Fruit fly (Drosophila melanogaster) whole organism, embryonic: ENCODE data around the gene Rai1.
A peak's percentile ranks its signal among the peaks of the same experiment; 100 is the strongest.

Experiments
- CG11696 ChIP-seq: fragments of 200-800 bp; sonication (Bioruptor generic); IDR thresholded peaks from 2 replicates; pipeline ENCODE4 v1.3.6; 2022; ENCODE audit warnings: missing biosample characterization, missing genetic modification characterization
- CG1233 ChIP-seq: fragments of 200-800 bp; sonication (Bioruptor generic); optimal IDR thresholded peaks from 4 replicates; lab custom pipeline; 2018; ENCODE audit warnings: missing biosample characterization, mild to moderate bottlenecking, missing genetic modification characterization
- CG12659 ChIP-seq: fragments of 200-800 bp; sonication (Bioruptor generic); optimal IDR thresholded peaks from 3 replicates; lab custom pipeline; 2017; ENCODE audit warnings: mild to moderate bottlenecking, missing biosample characterization, missing genetic modification reagents, missing genetic modification characterization
- CG14710 ChIP-seq: fragments of 200-800 bp; sonication (Bioruptor generic); optimal IDR thresholded peaks from 3 replicates; lab custom pipeline; 2019; ENCODE audit warnings: missing biosample characterization, mild to moderate bottlenecking, missing genetic modification characterization, moderate library complexity
- CG15514 ChIP-seq: fragments of 200-800 bp; sonication (Bioruptor generic); optimal IDR thresholded peaks from 3 replicates; lab custom pipeline; 2017; ENCODE audit warnings: missing biosample characterization, missing genetic modification characterization, mild to moderate bottlenecking, moderate library complexity, missing genetic modification reagents
- CG15601 ChIP-seq: fragments of 200-800 bp; sonication (Bioruptor generic); optimal IDR thresholded peaks from 3 replicates; lab custom pipeline; 2019; ENCODE audit warnings: missing biosample characterization, mild to moderate bottlenecking, missing genetic modification characterization, moderate library complexity
- CG16779 ChIP-seq: fragments of 200-800 bp; sonication (Bioruptor generic); IDR thresholded peaks from 2 replicates; pipeline ENCODE4 v1.3.6; 2022; ENCODE audit warnings: missing biosample characterization, missing genetic modification characterization
- CG17612 ChIP-seq: fragments of 200-800 bp; sonication (Bioruptor generic); IDR thresholded peaks from 2 replicates; pipeline ENCODE4 v1.3.6; 2022; ENCODE audit warnings: missing biosample characterization, missing genetic modification characterization
- CG18011 ChIP-seq: fragments of 200-800 bp; sonication (Bioruptor generic); optimal IDR thresholded peaks from 2 replicates; lab custom pipeline; 2017; ENCODE audit warnings: missing biosample characterization, missing genetic modification characterization, mild to moderate bottlenecking, moderate library complexity, missing genotype
- CG31365 ChIP-seq: fragments of 200-800 bp; sonication (Bioruptor generic); optimal IDR thresholded peaks from 2 replicates; lab custom pipeline; 2018; ENCODE audit warnings: missing biosample characterization, mild to moderate bottlenecking, missing genetic modification characterization
- CG31441 ChIP-seq: fragments of 200-800 bp; sonication (Bioruptor generic); IDR thresholded peaks from 2 replicates; pipeline ENCODE4 v1.3.6; 2022; ENCODE audit warnings: missing biosample characterization, missing genetic modification characterization
- CG3163 ChIP-seq: fragments of 200-800 bp; sonication (Bioruptor generic); optimal IDR thresholded peaks from 3 replicates; lab custom pipeline; 2016; ENCODE audit warnings: missing biosample characterization, missing genetic modification characterization
- CG32767 ChIP-seq: fragments of 200-800 bp; sonication (Bioruptor generic); IDR thresholded peaks from 2 replicates; pipeline ENCODE4 v1.3.6; 2022; ENCODE audit warnings: missing biosample characterization, missing genetic modification characterization
- CG34224 ChIP-seq: fragments of 200-800 bp; sonication (Bioruptor generic); IDR thresholded peaks from 3 replicates; pipeline ENCODE4 v1.3.6; 2022; ENCODE audit warnings: missing biosample characterization, missing genetic modification characterization; ENCODE audit not compliant: partially characterized antibody
- CG34422 ChIP-seq: fragments of 200-800 bp; sonication (Bioruptor generic); IDR thresholded peaks from 3 replicates; pipeline ENCODE4 v1.3.6; 2022; ENCODE audit warnings: missing biosample characterization, missing genetic modification characterization
- CG8359 ChIP-seq: fragments of 200-800 bp; sonication (Bioruptor generic); optimal IDR thresholded peaks from 2 replicates; lab custom pipeline; 2017; ENCODE audit warnings: missing biosample characterization, mild to moderate bottlenecking, missing genetic modification characterization, borderline replicate concordance
- CG9727 ChIP-seq: fragments of 200-800 bp; sonication (Bioruptor generic); optimal IDR thresholded peaks from 3 replicates; lab custom pipeline; 2017; ENCODE audit warnings: missing biosample characterization, mild to moderate bottlenecking, missing genetic modification characterization
- CG9876 ChIP-seq: fragments of 200-800 bp; sonication (Bioruptor generic); optimal IDR thresholded peaks from 2 replicates; lab custom pipeline; 2016; ENCODE audit warnings: missing biosample characterization, missing genetic modification characterization
- CHES-1-like ChIP-seq: fragments of 200-800 bp; sonication (Bioruptor generic); optimal IDR thresholded peaks from 2 replicates; lab custom pipeline; 2016; ENCODE audit warnings: missing biosample characterization, missing genetic modification characterization
- Camta ChIP-seq: fragments of 200-800 bp; sonication (Bioruptor generic); optimal IDR thresholded peaks from 2 replicates; lab custom pipeline; 2016; ENCODE audit warnings: missing biosample characterization, missing genetic modification characterization
- D19A ChIP-seq: fragments of 200-800 bp; optimal IDR thresholded peaks from 3 replicates; lab custom pipeline; 2019; ENCODE audit warnings: missing biosample characterization, mild to moderate bottlenecking, missing genetic modification characterization, moderate library complexity
- Dip2 ChIP-seq: fragments of 200-800 bp; sonication (Bioruptor generic); IDR thresholded peaks from 2 replicates; pipeline ENCODE4 v1.3.6; 2022; ENCODE audit warnings: missing biosample characterization, missing genetic modification characterization
- E2f2 ChIP-seq: fragments of 200-800 bp; sonication (Bioruptor generic); IDR thresholded peaks from 2 replicates; pipeline ENCODE4 v1.3.6; 2022; ENCODE audit warnings: missing biosample characterization, missing genetic modification characterization
- Fer1 ChIP-seq: fragments of 200-800 bp; sonication (Bioruptor generic); optimal IDR thresholded peaks from 2 replicates; lab custom pipeline; 2017; ENCODE audit warnings: missing biosample characterization, mild to moderate bottlenecking, missing genetic modification characterization
- GATAe ChIP-seq: fragments of 200-800 bp; sonication (Bioruptor generic); conservative IDR thresholded peaks from 2 replicates; pipeline ENCODE4 v1.3.6; 2022; ENCODE audit warnings: missing biosample characterization, missing genetic modification characterization
- Hmr ChIP-seq: fragments of 200-800 bp; sonication (Bioruptor generic); optimal IDR thresholded peaks from 3 replicates; lab custom pipeline; 2017; ENCODE audit warnings: mild to moderate bottlenecking, missing biosample characterization, missing genetic modification reagents, missing genetic modification characterization
- Kr ChIP-seq: fragments of 200-800 bp; sonication (Bioruptor generic); optimal IDR thresholded peaks from 2 replicates; lab custom pipeline; 2017; ENCODE audit warnings: missing biosample characterization, mild to moderate bottlenecking, missing genetic modification characterization
- Oli ChIP-seq: fragments of 200-800 bp; sonication (Bioruptor generic); optimal IDR thresholded peaks from 2 replicates; lab custom pipeline; 2018; ENCODE audit warnings: missing biosample characterization, mild to moderate bottlenecking, missing genetic modification characterization, moderate library complexity
- ci ChIP-seq: fragments of 200-800 bp; sonication (Bioruptor generic); IDR thresholded peaks from 3 replicates; pipeline ENCODE4 v1.3.6; 2022; ENCODE audit warnings: missing biosample characterization, missing genetic modification characterization
- croc ChIP-seq: fragments of 200-800 bp; sonication (Bioruptor generic); conservative IDR thresholded peaks from 3 replicates; pipeline ENCODE4 v1.3.6; 2022; ENCODE audit warnings: missing biosample characterization, missing genetic modification characterization
- dm ChIP-seq: fragments of 200-800 bp; sonication (Bioruptor generic); optimal IDR thresholded peaks from 3 replicates; lab custom pipeline; 2016; ENCODE audit warnings: missing biosample characterization, missing genetic modification characterization
- en ChIP-seq: fragments of 200-800 bp; sonication (Bioruptor generic); optimal IDR thresholded peaks from 2 replicates; lab custom pipeline; 2016; ENCODE audit warnings: missing biosample characterization, missing genetic modification characterization
- fd3F ChIP-seq: fragments of 200-800 bp; sonication (Bioruptor generic); optimal IDR thresholded peaks from 2 replicates; lab custom pipeline; 2018; ENCODE audit warnings: missing biosample characterization, mild to moderate bottlenecking, missing genetic modification characterization, moderate library complexity
- fru ChIP-seq: fragments of >200 bp; optimal IDR thresholded peaks from 2 replicates; lab custom pipeline; 2017
- grn ChIP-seq: fragments of 200-800 bp; sonication (Bioruptor generic); optimal IDR thresholded peaks from 3 replicates; lab custom pipeline; 2017; ENCODE audit warnings: missing biosample characterization, missing genetic modification characterization
- gt ChIP-seq: fragments of 200-800 bp; sonication (Bioruptor generic); IDR thresholded peaks from 2 replicates; pipeline ENCODE4 v1.3.6; 2022; ENCODE audit warnings: missing biosample characterization, missing genetic modification characterization
- lola ChIP-seq, 3 experiments: fragments of >200 bp in 2 of 3; fragments of 200-800 bp in 1 of 3; sonication (Bioruptor generic) in 1 of 3; optimal IDR thresholded peaks; 2 replicates each; lab custom pipeline; 2017 to 2019; ENCODE audit warnings: missing biosample characterization in 3 of 3, missing genetic modification characterization in 3 of 3, mild to moderate bottlenecking in 1 of 3, moderate library complexity in 1 of 3
- maf-S ChIP-seq: fragments of 200-800 bp; sonication (Bioruptor generic); optimal IDR thresholded peaks from 2 replicates; lab custom pipeline; 2016; ENCODE audit warnings: missing biosample characterization, missing genetic modification characterization
- nerfin-2 ChIP-seq: fragments of 200-800 bp; sonication (Bioruptor generic); IDR thresholded peaks from 2 replicates; pipeline ENCODE4 v1.3.6; 2022; ENCODE audit warnings: missing biosample characterization, missing genetic modification characterization; ENCODE audit not compliant: partially characterized antibody
- p53 ChIP-seq: fragments of 200-800 bp; sonication (Bioruptor generic); optimal IDR thresholded peaks from 2 replicates; lab custom pipeline; 2016; ENCODE audit warnings: missing biosample characterization, missing genetic modification characterization
- pros ChIP-seq: fragments of 200-800 bp; sonication (Bioruptor generic); optimal IDR thresholded peaks from 3 replicates; lab custom pipeline; 2019; ENCODE audit warnings: missing biosample characterization, mild to moderate bottlenecking, missing genetic modification characterization, moderate library complexity
- row ChIP-seq: fragments of 200-800 bp; sonication (Bioruptor generic); IDR thresholded peaks from 3 replicates; pipeline ENCODE4 v1.3.6; 2022; ENCODE audit warnings: missing biosample characterization, missing genetic modification characterization
- sd ChIP-seq: fragments of 200-800 bp; sonication (Bioruptor generic); optimal IDR thresholded peaks from 3 replicates; lab custom pipeline; 2018; ENCODE audit warnings: missing biosample characterization, mild to moderate bottlenecking, missing genetic modification characterization, moderate library complexity
- seq ChIP-seq: fragments of 200-800 bp; sonication (Bioruptor generic); IDR thresholded peaks from 2 replicates; pipeline ENCODE4 v1.3.6; 2022; ENCODE audit warnings: missing biosample characterization, missing genetic modification characterization
- slbo ChIP-seq: fragments of 200-800 bp; sonication (Bioruptor generic); IDR thresholded peaks from 2 replicates; pipeline ENCODE4 v1.3.6; 2022; ENCODE audit warnings: missing biosample characterization, missing genetic modification characterization
- slou ChIP-seq: fragments of 200-800 bp; sonication (Bioruptor generic); optimal IDR thresholded peaks from 3 replicates; lab custom pipeline; 2016; ENCODE audit warnings: missing biosample characterization, missing genetic modification characterization
- tgo ChIP-seq: fragments of 200-800 bp; sonication (Bioruptor generic); IDR thresholded peaks from 3 replicates; pipeline ENCODE4 v1.3.6; 2022; ENCODE audit warnings: missing biosample characterization, missing genetic modification characterization
- vfl ChIP-seq: fragments of 200-800 bp; sonication (Bioruptor generic); optimal IDR thresholded peaks from 2 replicates; lab custom pipeline; 2016; ENCODE audit warnings: missing biosample characterization, missing genetic modification characterization
- vnd ChIP-seq: fragments of 200-800 bp; sonication (Bioruptor generic); IDR thresholded peaks from 3 replicates; pipeline ENCODE4 v1.3.6; 2022; ENCODE audit warnings: missing biosample characterization, missing genetic modification characterization; ENCODE audit not compliant: partially characterized antibody

Rai1 gene

DNA sequence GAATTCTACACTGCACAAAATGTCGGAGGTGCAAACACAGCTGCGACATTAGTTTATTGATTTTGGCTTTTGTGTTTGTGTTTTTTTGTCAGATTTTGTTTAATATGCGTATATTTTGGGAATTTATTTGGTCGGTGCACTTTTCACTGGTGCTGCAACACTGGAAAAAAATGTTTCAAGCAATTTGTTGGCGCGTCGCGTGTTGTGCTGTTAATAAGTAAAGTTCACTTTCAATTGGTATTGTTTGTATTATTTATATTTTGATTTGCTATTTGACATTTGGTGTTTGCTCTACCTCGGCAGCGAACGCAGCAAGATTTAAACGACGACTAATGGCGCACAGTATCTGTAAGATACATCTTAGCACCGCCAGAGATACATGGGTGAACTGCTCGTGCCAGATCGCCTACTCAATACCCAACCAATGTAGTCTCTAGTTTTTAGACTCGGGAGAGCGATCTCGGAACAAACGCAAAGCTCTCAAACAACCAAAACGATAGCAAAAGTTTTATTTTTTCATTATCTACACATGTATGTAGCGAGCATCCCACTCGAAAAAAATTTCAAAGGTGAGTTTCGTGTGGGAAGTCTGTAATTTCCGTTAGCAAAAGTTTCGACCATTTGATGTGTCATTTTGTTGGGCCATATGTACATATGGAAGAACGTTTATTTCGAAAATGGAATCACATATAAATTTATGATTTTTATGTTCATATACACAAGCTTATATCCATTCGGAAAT, 20.8 kb downstream of the Rai1 start (continued):
- TF ChIP-seq en (no peak), CHES-1-like (GFP tag; lab: Kevin White, UChicago) (peak; percentile 2), nerfin-2 (no peak), CG8359 (GFP tag; lab: Kevin White, UChicago) (no peak), CG15601 (no peak), CG3163 (GFP tag; lab: Kevin White, UChicago) (peak; percentile 43), p53 (GFP tag; lab: Kevin White, UChicago) (no peak), vfl (peak; percentile 29), seq (GFP tag; lab: Robert Waterston, UW) (peak; percentile 68), CG12659 (peak; percentile 33), CG11696 (GFP tag; lab: Robert Waterston, UW) (peak; percentile 41; the same call in 1 of the 2 replicates), slou (GFP tag; lab: Kevin White, UChicago) (peak; percentile 35), CG9876 (peak; percentile 39), CG17612 (GFP tag; lab: Robert Waterston, UW) (no peak), CG31441 (GFP tag; lab: Robert Waterston, UW) (0 out of 2 replicates have a peak, but pooled peaks have one; percentile 26), dm (GFP tag; lab: Kevin White, UChicago) (peak; percentile 9), Kr (GFP tag; lab: Kevin White, UChicago) (no peak), Dip2 (GFP tag; lab: Robert Waterston, UW) (no peak), fru (no peak), CG32767 (GFP tag; lab: Robert Waterston, UW) (peak; percentile 32; the same call in 1 of the 2 replicates), CG1233 (GFP tag; lab: Kevin White, UChicago) (peak; percentile 25), CG14710 (tag; lab: Kevin White, UChicago) (peak; percentile 23), row (GFP tag; lab: Robert Waterston, UW) (peak; percentile 52), fd3F (GFP tag; lab: Kevin White, UChicago) (no peak), GATAe (GFP tag; lab: Robert Waterston, UW) (no peak), croc (peak; percentile 30; the same call in 1 of the 3 replicates), CG34224 (no peak), Fer1 (GFP tag; lab: Kevin White, UChicago) (peak; percentile 54), CG31365 (peak; percentile 30), D19A (tag; lab: Kevin White, UChicago) (peak; percentile 9), CG18011 (GFP tag; lab: Kevin White, UChicago) (peak; percentile 14), CG15514 (peak; percentile 44), gt (GFP tag; lab: Robert Waterston, UW) (no peak), sd (tag; lab: Kevin White, UChicago) (peak; percentile 26), lola (GFP tag; optimal IDR thresholded peaks at IDR 0.05; lab: Kevin White, UChicago) (peak in 1 of 3 experiments; percentile 21), slbo (GFP tag; lab: Robert Waterston, UW) (peak; percentile 62; the same call in 1 of the 2 replicates), CG16779 (GFP tag; lab: Robert Waterston, UW) (no peak), CG34422 (GFP tag; lab: Robert Waterston, UW) (peak; percentile 57), tgo (peak; percentile 61; the same call in 2 of the 3 replicates), vnd (GFP tag; lab: Robert Waterston, UW) (no peak), grn (peak; percentile 14), Oli (peak; percentile 53), Hmr (GFP tag; lab: Kevin White, UChicago) (peak; percentile 50), CG9727 (GFP tag; lab: Kevin White, UChicago) (peak; percentile 46), pros (GFP tag; lab: Kevin White, UChicago) (no peak), ci (GFP tag; lab: Robert Waterston, UW) (0 out of 3 replicates have a peak, but pooled peaks have one; percentile 65), Camta (peak; percentile 19), maf-S (GFP tag; lab: Kevin White, UChicago) (peak; percentile 52), E2f2 (GFP tag; lab: Robert Waterston, UW) (peak; percentile 23; the same call in 1 of the 2 replicates)
